Fruit fly (Drosophila melanogaster) whole organism, embryonic: ENCODE data around the gene CG13108.

Experiments used
- CG10267 ChIP-seq: fragments of 200-800 bp; sonication (Bioruptor generic); optimal IDR thresholded peaks from 2 replicates; lab custom pipeline; 2018; ENCODE audit warnings: missing biosample characterization, mild to moderate bottlenecking, missing genetic modification characterization, moderate library complexity
- CG13123 ChIP-seq: fragments of 200-800 bp; sonication (Bioruptor generic); optimal IDR thresholded peaks from 2 replicates; lab custom pipeline; 2016; ENCODE audit warnings: missing biosample characterization, missing genetic modification characterization
- Hey ChIP-seq: fragments of 200-800 bp; sonication (Bioruptor generic); optimal IDR thresholded peaks from 3 replicates; lab custom pipeline; 2018; ENCODE audit warnings: missing biosample characterization, mild to moderate bottlenecking, missing genetic modification characterization
- Hr78 ChIP-seq, 2 experiments: fragments of 200-800 bp in 1 of 2; fragments of >200 bp in 1 of 2; sonication (Bioruptor generic) in 1 of 2; optimal IDR thresholded peaks; 2 replicates each; lab custom pipeline; 2017 to 2019; ENCODE audit warnings: missing biosample characterization in 2 of 2, missing genetic modification characterization in 2 of 2, mild to moderate bottlenecking in 1 of 2, moderate library complexity in 1 of 2
- Sox102F ChIP-seq: fragments of 200-800 bp; sonication (Bioruptor generic); optimal IDR thresholded peaks from 2 replicates; lab custom pipeline; 2018; ENCODE audit warnings: missing biosample characterization, mild to moderate bottlenecking, missing genetic modification characterization, moderate library complexity
- cwo ChIP-seq: fragments of 200-800 bp; sonication (Bioruptor generic); optimal IDR thresholded peaks from 3 replicates; lab custom pipeline; 2017; ENCODE audit warnings: missing biosample characterization, missing genetic modification characterization, mild to moderate bottlenecking, moderate library complexity, missing genetic modification reagents
- jumu ChIP-seq: fragments of 200-800 bp; sonication (Bioruptor generic); optimal IDR thresholded peaks from 3 replicates; lab custom pipeline; 2016; ENCODE audit warnings: missing biosample characterization, missing genetic modification characterization
- knrl ChIP-seq: fragments of 200-800 bp; sonication (Bioruptor generic); IDR thresholded peaks from 3 replicates; pipeline ENCODE4 v1.3.6; 2022; ENCODE audit warnings: missing biosample characterization, missing genetic modification characterization; ENCODE audit not compliant: partially characterized antibody
- oc ChIP-seq: fragments of 200-800 bp; sonication (Bioruptor generic); optimal IDR thresholded peaks from 2 replicates; lab custom pipeline; 2018; ENCODE audit warnings: missing biosample characterization, mild to moderate bottlenecking, missing genetic modification characterization, moderate library complexity
- sens ChIP-seq: fragments of 200-800 bp; sonication (Bioruptor generic); peaks from one replicate; lab custom pipeline; 2016; ENCODE audit warnings: missing biosample characterization, missing genetic modification characterization
- sug ChIP-seq: fragments of 200-800 bp; optimal IDR thresholded peaks from 2 replicates; lab custom pipeline; 2019; ENCODE audit warnings: missing biosample characterization, mild to moderate bottlenecking, missing genetic modification characterization, moderate library complexity
- twi ChIP-seq: fragments of 200-800 bp; optimal IDR thresholded peaks from 2 replicates; lab custom pipeline; 2019; ENCODE audit warnings: missing biosample characterization, mild to moderate bottlenecking, missing genetic modification characterization, moderate library complexity
- wdn ChIP-seq: fragments of 200-800 bp; sonication (Bioruptor generic); IDR thresholded peaks from 2 replicates; pipeline ENCODE4 v1.3.6; 2022; ENCODE audit warnings: missing biosample characterization, missing genetic modification characterization
- z ChIP-seq: fragments of 200-800 bp; sonication (Bioruptor generic); IDR thresholded peaks from 3 replicates; pipeline ENCODE4 v1.3.6; 2022; ENCODE audit warnings: missing biosample characterization, missing genetic modification characterization

CG13108 gene

DNA sequence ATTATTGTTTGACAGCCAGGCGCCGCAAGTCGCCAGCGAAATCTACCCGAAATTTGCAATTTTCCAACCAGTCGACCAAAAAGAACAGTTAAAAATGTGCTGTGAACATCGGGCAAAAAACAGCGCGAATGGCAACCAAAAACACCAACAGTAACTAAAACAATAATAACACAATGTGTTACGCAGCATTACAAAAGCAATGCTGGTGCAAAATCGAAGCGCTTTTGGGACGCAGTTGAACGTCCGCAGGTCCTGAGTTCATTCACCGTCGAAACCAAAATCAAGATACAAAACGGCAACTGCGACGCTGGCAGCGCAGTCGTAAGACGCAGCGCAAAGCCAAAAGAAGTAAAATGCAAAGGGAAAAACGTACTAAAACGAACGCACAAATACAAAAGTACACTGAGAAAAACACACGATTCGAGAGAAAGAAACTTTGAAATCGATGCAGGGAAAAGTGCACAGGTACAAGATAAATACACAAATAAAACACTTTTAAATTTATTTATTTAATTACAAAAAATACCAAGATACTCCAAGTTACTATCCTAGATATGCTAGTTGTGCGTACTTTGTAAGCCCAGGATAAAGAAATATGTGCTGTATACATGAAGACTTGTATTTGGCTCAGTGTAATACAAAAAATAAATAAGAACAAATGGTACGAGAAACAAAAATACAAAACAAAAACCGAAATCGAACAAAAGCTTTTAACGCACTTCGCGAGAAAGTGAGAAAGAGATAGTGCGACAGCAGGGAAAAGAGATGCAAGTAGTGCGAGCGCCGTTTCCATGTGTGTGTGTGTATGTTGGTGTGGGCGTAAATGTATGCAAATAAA, 47.0 kb downstream of the CG13108 start (continued):
- TF ChIP-seq knrl (no peak), Sox102F (GFP tag; lab: Kevin White, UChicago) (peak; percentile 78), z (GFP tag; lab: Robert Waterston, UW) (no peak)

DNA sequence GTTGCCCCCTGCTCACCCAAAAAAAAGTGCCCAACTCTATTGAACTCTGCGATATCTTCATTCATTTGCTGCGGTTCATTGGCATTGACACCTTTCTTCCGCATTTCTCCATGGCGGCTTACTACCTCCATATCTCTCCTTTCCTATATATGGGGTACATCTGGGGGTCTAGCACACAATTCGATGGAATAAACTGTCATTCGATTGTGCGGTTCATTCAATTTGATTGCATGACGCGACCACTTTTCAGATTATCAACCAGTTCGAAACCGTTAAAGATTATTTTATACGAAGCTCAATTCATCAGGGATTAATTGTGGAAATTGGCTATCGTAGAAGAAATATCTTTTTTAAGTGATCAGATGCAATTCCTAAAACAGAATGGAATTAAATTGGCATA, 49.6 kb downstream of the CG13108 start:
- no peak for TF ChIP-seq CG10267
- peak; percentile 59 for TF ChIP-seq Hey (tag; lab: Kevin White, UChicago)
- no peak for TF ChIP-seq CG13123 (GFP tag; lab: Kevin White, UChicago)
- TF ChIP-seq twi (tag; lab: Kevin White, UChicago) = peak; percentile 3
- peak; percentile 45 for TF ChIP-seq cwo (GFP tag; lab: Kevin White, UChicago)
- peak in 1 of 2 experiments; percentile 30 for TF ChIP-seq Hr78 (GFP tag; optimal IDR thresholded peaks at IDR 0.05; lab: Kevin White, UChicago)
- no peak for TF ChIP-seq wdn
- peak; percentile 46 for TF ChIP-seq sens (GFP tag; lab: Kevin White, UChicago)
- no peak for TF ChIP-seq jumu (GFP tag; lab: Kevin White, UChicago)
- TF ChIP-seq sug = peak; percentile 42
- TF ChIP-seq oc (tag; lab: Kevin White, UChicago) = peak; percentile 47
- TF ChIP-seq, all 482 proteins: peak for 7
